Worm (Caenorhabditis elegans) whole organism, young adult: Measurements from ENCODE around the gene cyk-4.

Experiments
- B0035.1 ChIP-seq: sonication (generic microtip); optimal IDR thresholded peaks from 2 replicates; lab custom pipeline; 2016; ENCODE audit warnings: missing genetic modification characterization, mild to moderate bottlenecking, missing compliant biosample characterization, missing genotype, missing genetic modification reagents
- F39B2.1 ChIP-seq: fragments of 200-800 bp; sonication (Bioruptor generic); IDR thresholded peaks from 2 replicates; pipeline ENCODE4 v1.3.6; 2022; ENCODE audit warnings: missing genetic modification reagents, missing genetic modification characterization, missing compliant biosample characterization
- F55B11.4 ChIP-seq: sonication (generic microtip); optimal IDR thresholded peaks from 2 replicates; lab custom pipeline; 2016; ENCODE audit warnings: missing compliant biosample characterization, missing genetic modification characterization, borderline replicate concordance; ENCODE audit not compliant: insufficient read depth
- F57C9.4 ChIP-seq: sonication (generic microtip); optimal IDR thresholded peaks from 2 replicates; lab custom pipeline; 2017; ENCODE audit warnings: mild to moderate bottlenecking, missing genetic modification characterization, missing compliant biosample characterization
- K11D2.4 ChIP-seq: fragments of 200-800 bp; sonication (Bioruptor generic); IDR thresholded peaks from 2 replicates; pipeline ENCODE4 v1.3.6; 2022; ENCODE audit warnings: missing genetic modification reagents, missing genetic modification characterization, missing compliant biosample characterization
- Y53F4B.3 ChIP-seq: fragments of 200-800 bp; sonication (Bioruptor generic); IDR thresholded peaks from 2 replicates; pipeline ENCODE4 v1.3.6; 2022; ENCODE audit warnings: missing genetic modification reagents, missing genetic modification characterization, missing compliant biosample characterization
- Y67H2A.10 ChIP-seq: fragments of 200-800 bp; sonication (Bioruptor generic); conservative IDR thresholded peaks from 2 replicates; pipeline ENCODE4 v1.3.6; 2022; ENCODE audit warnings: missing genetic modification reagents, missing genetic modification characterization, missing compliant biosample characterization
- Y79H2A.3 ChIP-seq: fragments of 200-800 bp; sonication (Bioruptor generic); conservative IDR thresholded peaks from 2 replicates; pipeline ENCODE4 v1.3.6; 2022; ENCODE audit warnings: missing genetic modification reagents, missing genetic modification characterization, missing compliant biosample characterization
- Y95B8A.8 ChIP-seq: fragments of 200-800 bp; sonication (Bioruptor generic); IDR thresholded peaks from 2 replicates; pipeline ENCODE4 v1.3.6; 2022; ENCODE audit warnings: missing genetic modification reagents, missing genetic modification characterization, missing compliant biosample characterization
- bed-1 ChIP-seq: fragments of 200-800 bp; sonication (Bioruptor generic); IDR thresholded peaks from 2 replicates; pipeline ENCODE4 v1.3.6; 2022; ENCODE audit warnings: missing genetic modification reagents, missing genetic modification characterization, missing compliant biosample characterization
- ccch-3 ChIP-seq: fragments of 200-800 bp; sonication (Bioruptor generic); optimal IDR thresholded peaks from 2 replicates; lab custom pipeline; 2018; ENCODE audit warnings: mild to moderate bottlenecking, missing genetic modification characterization, missing compliant biosample characterization
- cebp-1 ChIP-seq, 2 experiments: fragments of 200-800 bp in 1 of 2; sonication (Bioruptor generic) in 1 of 2; sonication (generic microtip) in 1 of 2; IDR thresholded peaks in 1 of 2; optimal IDR thresholded peaks in 1 of 2; 2 replicates each; pipeline versions ENCODE4 v1.3.6 to Lab custom; 2017 to 2022; ENCODE audit warnings: missing compliant biosample characterization in 2 of 2, missing genetic modification characterization in 2 of 2, mild to moderate bottlenecking in 1 of 2, missing genetic modification reagents in 1 of 2, moderate library complexity in 1 of 2
- ceh-40 ChIP-seq: fragments of 200-800 bp; sonication (Bioruptor generic); IDR thresholded peaks from 2 replicates; pipeline ENCODE4 v1.3.6; 2022; ENCODE audit warnings: missing genetic modification characterization, missing compliant biosample characterization
- die-1 ChIP-seq: sonication (generic microtip); optimal IDR thresholded peaks from 2 replicates; lab custom pipeline; 2016; ENCODE audit warnings: missing genotype, mild to moderate bottlenecking, missing genetic modification characterization, missing compliant biosample characterization
- dox-1 ChIP-seq: fragments of 200-800 bp; sonication (Bioruptor generic); IDR thresholded peaks from 2 replicates; pipeline ENCODE4 v1.3.6; 2022; ENCODE audit warnings: missing genetic modification reagents, missing genetic modification characterization, missing compliant biosample characterization
- dpff-1 ChIP-seq: sonication (generic microtip); optimal IDR thresholded peaks from 2 replicates; lab custom pipeline; 2017; ENCODE audit warnings: mild to moderate bottlenecking, missing genetic modification characterization, missing compliant biosample characterization
- egl-18 ChIP-seq: fragments of 200-800 bp; sonication (Bioruptor generic); IDR thresholded peaks from 2 replicates; pipeline ENCODE4 v1.3.6; 2022; ENCODE audit warnings: missing genetic modification reagents, missing genetic modification characterization, missing compliant biosample characterization
- egl-44 ChIP-seq: fragments of 200-800 bp; sonication (Bioruptor generic); IDR thresholded peaks from 2 replicates; pipeline ENCODE4 v1.3.6; 2022; ENCODE audit warnings: missing genetic modification reagents, missing genetic modification characterization, missing compliant biosample characterization
- ekl-4 ChIP-seq: fragments of 200-800 bp; sonication (Bioruptor generic); IDR thresholded peaks from 2 replicates; pipeline ENCODE4 v1.3.6; 2022; ENCODE audit warnings: missing genetic modification reagents, missing genetic modification characterization, missing compliant biosample characterization
- fkh-3 ChIP-seq: sonication (generic microtip); optimal IDR thresholded peaks from 2 replicates; lab custom pipeline; 2016; ENCODE audit warnings: mild to moderate bottlenecking, missing genetic modification characterization, missing compliant biosample characterization
- hlh-12 ChIP-seq: sonication (generic microtip); optimal IDR thresholded peaks from 2 replicates; lab custom pipeline; 2016; ENCODE audit warnings: missing genetic modification characterization, missing compliant biosample characterization
- hmg-1.2 ChIP-seq: fragments of 200-800 bp; sonication (Bioruptor generic); IDR thresholded peaks from 2 replicates; pipeline ENCODE4 v1.3.6; 2022; ENCODE audit warnings: missing genetic modification reagents, missing genetic modification characterization, missing compliant biosample characterization
- hmg-20 ChIP-seq: fragments of 200-800 bp; sonication (Bioruptor generic); IDR thresholded peaks from 2 replicates; pipeline ENCODE4 v1.3.6; 2022; ENCODE audit warnings: missing genetic modification reagents, missing genetic modification characterization, missing compliant biosample characterization
- hsf-1 ChIP-seq: fragments of 200-800 bp; sonication (Bioruptor generic); IDR thresholded peaks from 2 replicates; pipeline ENCODE4 v1.3.6; 2022; ENCODE audit warnings: missing genetic modification reagents, missing genetic modification characterization, missing compliant biosample characterization
- let-526 ChIP-seq: fragments of 200-800 bp; sonication (Bioruptor generic); IDR thresholded peaks from 2 replicates; pipeline ENCODE4 v1.3.6; 2022; ENCODE audit warnings: missing genetic modification reagents, missing genetic modification characterization, missing compliant biosample characterization
- lin-35 ChIP-seq, 3 experiments: fragments of 150-350 bp in 2 of 3; sonication (generic microtip) in 1 of 3; optimal IDR thresholded peaks; 2 replicates each; lab custom pipeline; 2014 to 2018; ENCODE audit warnings: missing biosample characterization in 3 of 3, missing genetic modification characterization in 3 of 3, missing genetic modification reagents in 3 of 3
- lin-54 ChIP-seq: fragments of 200-800 bp; sonication (Bioruptor generic); optimal IDR thresholded peaks from 2 replicates; lab custom pipeline; 2018; ENCODE audit warnings: mild to moderate bottlenecking, missing genetic modification characterization, missing compliant biosample characterization
- lsl-1 ChIP-seq: fragments of 200-800 bp; sonication (Bioruptor generic); optimal IDR thresholded peaks from 2 replicates; lab custom pipeline; 2018; ENCODE audit warnings: mild to moderate bottlenecking, missing genetic modification characterization, moderate library complexity, missing compliant biosample characterization
- lsy-27 ChIP-seq: sonication (generic microtip); optimal IDR thresholded peaks from 2 replicates; lab custom pipeline; 2017; ENCODE audit warnings: missing genetic modification characterization, mild to moderate bottlenecking, missing compliant biosample characterization, antibody characterized with exemption, missing genotype, borderline replicate concordance; ENCODE audit not compliant: insufficient read depth
- madf-3 ChIP-seq: fragments of 200-800 bp; sonication (Bioruptor generic); IDR thresholded peaks from 2 replicates; pipeline ENCODE4 v1.3.6; 2022; ENCODE audit warnings: missing genetic modification reagents, missing genetic modification characterization, missing compliant biosample characterization
- madf-8 ChIP-seq: fragments of 200-800 bp; sonication (Bioruptor generic); conservative IDR thresholded peaks from 2 replicates; pipeline ENCODE4 v1.3.6; 2022; ENCODE audit warnings: missing genetic modification reagents, missing genetic modification characterization, missing compliant biosample characterization
- mes-4 ChIP-seq: sonication (generic microtip); optimal IDR thresholded peaks from 2 replicates; lab custom pipeline; 2016; ENCODE audit warnings: missing genotype, missing genetic modification characterization, missing compliant biosample characterization
- nfya-2 ChIP-seq: fragments of 200-800 bp; sonication (Bioruptor generic); IDR thresholded peaks from 2 replicates; pipeline ENCODE4 v1.3.6; 2022; ENCODE audit warnings: missing genetic modification reagents, missing genetic modification characterization, missing compliant biosample characterization
- nfyb-1 ChIP-seq: fragments of 200-800 bp; sonication (Bioruptor generic); IDR thresholded peaks from 2 replicates; pipeline ENCODE4 v1.3.6; 2022; ENCODE audit warnings: missing genetic modification reagents, missing genetic modification characterization, missing compliant biosample characterization
- nhr-179 ChIP-seq: sonication (generic microtip); optimal IDR thresholded peaks from 2 replicates; lab custom pipeline; 2016; ENCODE audit warnings: mild to moderate bottlenecking, missing genetic modification characterization, missing compliant biosample characterization
- nhr-80 ChIP-seq: sonication (generic microtip); optimal IDR thresholded peaks from 2 replicates; lab custom pipeline; 2016; ENCODE audit warnings: missing genetic modification characterization, missing compliant biosample characterization
- snpc-3.4 ChIP-seq: sonication (generic microtip); optimal IDR thresholded peaks from 2 replicates; lab custom pipeline; 2017; ENCODE audit warnings: missing genetic modification characterization, mild to moderate bottlenecking, missing compliant biosample characterization, antibody characterized with exemption, moderate library complexity, missing genotype, missing genetic modification reagents
- somi-1 ChIP-seq: fragments of 200-800 bp; sonication (Bioruptor generic); optimal IDR thresholded peaks from 2 replicates; lab custom pipeline; 2018; ENCODE audit warnings: mild to moderate bottlenecking, missing genetic modification characterization, missing compliant biosample characterization
- tbp1 ChIP-seq: fragments of 200-800 bp; sonication (Bioruptor generic); optimal IDR thresholded peaks from 2 replicates; lab custom pipeline; 2018; ENCODE audit warnings: mild to moderate bottlenecking, missing genetic modification characterization, missing compliant biosample characterization
- tbx-9 ChIP-seq: sonication (generic microtip); optimal IDR thresholded peaks from 2 replicates; lab custom pipeline; 2016; ENCODE audit warnings: borderline replicate concordance, missing genetic modification characterization, inconsistent platforms, missing compliant biosample characterization
- tlf-1 ChIP-seq: fragments of 200-800 bp; sonication (Bioruptor generic); optimal IDR thresholded peaks from 2 replicates; lab custom pipeline; 2018; ENCODE audit warnings: mild to moderate bottlenecking, missing genetic modification characterization, missing compliant biosample characterization
- unc-62 ChIP-seq: fragments of 150-350 bp; optimal IDR thresholded peaks from 2 replicates; lab custom pipeline; 2014; ENCODE audit warnings: missing biosample characterization, missing genetic modification reagents, missing genetic modification characterization
- zfh-2 ChIP-seq: fragments of 200-800 bp; sonication (Bioruptor generic); conservative IDR thresholded peaks from 2 replicates; pipeline ENCODE4 v1.3.6; 2022; ENCODE audit warnings: missing genetic modification reagents, missing genetic modification characterization, missing compliant biosample characterization
- ztf-22 ChIP-seq: fragments of 200-800 bp; sonication (Bioruptor generic); optimal IDR thresholded peaks from 2 replicates; lab custom pipeline; 2018; ENCODE audit warnings: mild to moderate bottlenecking, missing genetic modification characterization, moderate library complexity, missing compliant biosample characterization
- ztf-3 ChIP-seq: fragments of 200-800 bp; sonication (Bioruptor generic); optimal IDR thresholded peaks from 2 replicates; lab custom pipeline; 2018; ENCODE audit warnings: mild to moderate bottlenecking, missing genetic modification characterization, missing compliant biosample characterization
- ztf-6 ChIP-seq: fragments of 200-800 bp; sonication (Bioruptor generic); IDR thresholded peaks from 2 replicates; pipeline ENCODE4 v1.3.6; 2022; ENCODE audit warnings: missing genetic modification reagents, missing genetic modification characterization, missing compliant biosample characterization

The cyk-4 gene

DNA sequence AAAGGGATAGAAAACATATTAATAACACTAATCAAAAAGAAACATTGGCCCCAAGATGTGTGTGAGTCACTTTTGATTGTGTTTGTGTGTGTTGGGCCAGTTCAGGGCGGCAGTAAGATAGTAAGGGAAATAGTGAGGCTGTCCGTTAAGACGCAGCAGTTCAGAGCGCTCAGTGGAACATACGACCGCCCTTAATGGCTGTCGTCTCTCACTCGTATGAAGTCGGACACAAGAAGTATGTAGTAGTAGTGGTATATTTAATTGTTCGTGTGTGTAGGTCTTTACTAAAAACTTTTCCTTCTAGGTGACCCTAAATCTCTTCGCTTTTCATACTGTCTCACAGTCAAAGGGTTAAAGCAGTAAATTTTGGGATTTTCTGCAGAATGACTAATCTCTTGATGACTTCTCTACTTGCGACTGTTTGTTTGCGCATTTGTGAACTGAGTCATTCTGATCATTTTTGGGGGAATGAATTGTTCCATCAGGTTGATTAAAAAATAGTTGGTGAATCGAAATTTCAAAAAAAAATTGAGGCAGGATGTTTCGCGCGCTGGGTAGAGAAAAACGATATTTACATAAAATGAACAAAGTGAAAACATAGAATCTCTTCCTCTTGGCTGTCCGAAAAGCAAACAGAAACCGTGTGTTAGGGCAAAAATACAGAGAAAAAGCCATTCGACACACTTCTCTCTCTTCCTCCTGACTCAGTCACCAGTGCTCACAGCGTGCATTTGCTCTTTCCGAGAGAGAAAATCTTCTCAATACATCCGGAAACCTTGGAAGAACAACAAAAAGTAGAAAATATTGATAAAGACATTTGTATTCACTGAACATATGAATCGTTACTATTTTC is 7.5 kb downstream of the cyk-4 start (continued):
- TF ChIP-seq ztf-3, result no peak
- no peak for TF ChIP-seq nhr-179 (tag; lab: Kevin White, UChicago)
- no peak for TF ChIP-seq fkh-3 (tag; lab: Kevin White, UChicago)
- no peak for TF ChIP-seq Y53F4B.3 (GFP tag; lab: Robert Waterston, UW)
- no peak for TF ChIP-seq Y67H2A.10 (GFP tag; lab: Robert Waterston, UW)
- TF ChIP-seq madf-8 (GFP tag; lab: Robert Waterston, UW), result no peak
- no peak for TF ChIP-seq lin-54
- TF ChIP-seq F57C9.4, result no peak
- TF ChIP-seq tbp1 (GFP tag; lab: Kevin White, UChicago), result peak; percentile 16
- TF ChIP-seq madf-3, result peak; percentile 73; the same call in 1 of the 2 replicates
- no peak for TF ChIP-seq nfya-2 (GFP tag; lab: Robert Waterston, UW)
- no peak for TF ChIP-seq egl-18 (GFP tag; lab: Robert Waterston, UW)
- no peak for TF ChIP-seq ztf-6 (GFP tag; lab: Robert Waterston, UW)
- peak; percentile 36; the same call in 1 of the 2 replicates for TF ChIP-seq hmg-1.2 (GFP tag; lab: Robert Waterston, UW)
- TF ChIP-seq bed-1, result no peak
- peak; percentile 49 for TF ChIP-seq nhr-80 (tag; lab: Kevin White, UChicago)
- TF ChIP-seq tlf-1 (GFP tag; lab: Kevin White, UChicago), result peak; percentile 5
- no peak for TF ChIP-seq tbx-9
- peak; percentile 33 for TF ChIP-seq B0035.1
- 0 out of 2 replicates have a peak, but pooled peaks have one; percentile 11 for TF ChIP-seq egl-44
- TF ChIP-seq ztf-22 (GFP tag; lab: Kevin White, UChicago), result peak; percentile 2
- no peak; the same call in 1 of the 2 replicates for TF ChIP-seq ekl-4 (GFP tag; lab: Robert Waterston, UW)
- TF ChIP-seq hsf-1 (GFP tag; lab: Robert Waterston, UW), result peak; percentile 40; the same call in 1 of the 2 replicates
- no peak for TF ChIP-seq ceh-40 (GFP tag; lab: Robert Waterston, UW)
- peak; percentile 25 for TF ChIP-seq snpc-3.4 (tag; lab: Kevin White, UChicago)
- TF ChIP-seq lin-35 (GFP tag; optimal IDR thresholded peaks at IDR 0.05; lab: Kevin White, UChicago), result peak in 1 of 3 experiments; percentile 15
- no peak for TF ChIP-seq dpff-1
- TF ChIP-seq Y79H2A.3 (GFP tag; lab: Robert Waterston, UW), result no peak
- no peak for TF ChIP-seq cebp-1 (GFP tag; IDR thresholded peaks at IDR 0.05; lab: Robert Waterston, UW)
- TF ChIP-seq cebp-1 (tag; optimal IDR thresholded peaks at IDR 0.05; lab: Kevin White, UChicago), result peak; percentile 44
- TF ChIP-seq die-1 (tag; lab: Kevin White, UChicago), result no peak
- TF ChIP-seq hmg-20 (GFP tag; lab: Robert Waterston, UW), result no peak
- TF ChIP-seq F55B11.4 (tag; lab: Kevin White, UChicago), result no peak
- no peak for TF ChIP-seq lsy-27 (tag; lab: Kevin White, UChicago)
- TF ChIP-seq dox-1 (GFP tag; lab: Robert Waterston, UW), result 0 out of 2 replicates have a peak, but pooled peaks have one; percentile 12
- no peak for TF ChIP-seq ccch-3
- no peak for TF ChIP-seq zfh-2 (GFP tag; lab: Robert Waterston, UW)
- TF ChIP-seq let-526 (GFP tag; lab: Robert Waterston, UW), result no peak
- no peak for TF ChIP-seq mes-4 (tag; lab: Kevin White, UChicago)
- no peak for TF ChIP-seq hlh-12 (tag; lab: Kevin White, UChicago)
- no peak for TF ChIP-seq lsl-1 (GFP tag; lab: Kevin White, UChicago)
- TF ChIP-seq Y95B8A.8 (GFP tag; lab: Robert Waterston, UW), result no peak; the same call in 1 of the 2 replicates
- TF ChIP-seq unc-62 (GFP tag; lab: Kevin White, UChicago), result no peak
- no peak for TF ChIP-seq K11D2.4 (GFP tag; lab: Robert Waterston, UW)
- no peak for TF ChIP-seq F39B2.1 (GFP tag; lab: Robert Waterston, UW)
- peak; percentile 63 for TF ChIP-seq somi-1 (GFP tag; lab: Kevin White, UChicago)
- peak; percentile 24; the same call in 1 of the 2 replicates for TF ChIP-seq nfyb-1 (GFP tag; lab: Robert Waterston, UW)
